Worm (Caenorhabditis elegans) whole organism, late embryonic: Measurements from ENCODE around the gene F44D12.19.

Source experiments
- T23F11.4 ChIP-seq: fragments of 200-800 bp; sonication (Bioruptor generic); optimal IDR thresholded peaks from 2 replicates; lab custom pipeline; 2018; ENCODE audit warnings: mild to moderate bottlenecking, missing genetic modification characterization, missing compliant biosample characterization
- ceh-31 ChIP-seq: sonication (generic microtip); optimal IDR thresholded peaks from 2 replicates; lab custom pipeline; 2016; ENCODE audit warnings: missing genetic modification characterization, missing compliant biosample characterization
- ets-4 ChIP-seq: sonication (generic microtip); optimal IDR thresholded peaks from 2 replicates; lab custom pipeline; 2016; ENCODE audit warnings: missing genetic modification characterization, missing compliant biosample characterization
- fkh-10 ChIP-seq: fragments of 150-350 bp; optimal IDR thresholded peaks from 2 replicates; lab custom pipeline; 2014; ENCODE audit warnings: missing biosample characterization, missing genetic modification reagents, missing genetic modification characterization
- unc-3 ChIP-seq, 2 experiments: fragments of 200-800 bp in 1 of 2; sonication (Bioruptor generic) in 1 of 2; sonication (generic microtip) in 1 of 2; conservative IDR thresholded peaks in 1 of 2; optimal IDR thresholded peaks in 1 of 2; 2 replicates each; pipeline versions ENCODE4 v1.3.6 to Lab custom; 2016 to 2022; ENCODE audit warnings: missing compliant biosample characterization in 2 of 2, missing genetic modification characterization in 2 of 2, missing genetic modification reagents in 1 of 2
- unc-42 ChIP-seq: sonication (generic microtip); optimal IDR thresholded peaks from 2 replicates; lab custom pipeline; 2016; ENCODE audit warnings: missing genotype, missing genetic modification characterization, missing compliant biosample characterization
- unc-55 ChIP-seq: sonication (generic microtip); optimal IDR thresholded peaks from 2 replicates; lab custom pipeline; 2017; ENCODE audit warnings: missing biosample characterization, missing genetic modification reagents, missing genetic modification characterization

DNA sequence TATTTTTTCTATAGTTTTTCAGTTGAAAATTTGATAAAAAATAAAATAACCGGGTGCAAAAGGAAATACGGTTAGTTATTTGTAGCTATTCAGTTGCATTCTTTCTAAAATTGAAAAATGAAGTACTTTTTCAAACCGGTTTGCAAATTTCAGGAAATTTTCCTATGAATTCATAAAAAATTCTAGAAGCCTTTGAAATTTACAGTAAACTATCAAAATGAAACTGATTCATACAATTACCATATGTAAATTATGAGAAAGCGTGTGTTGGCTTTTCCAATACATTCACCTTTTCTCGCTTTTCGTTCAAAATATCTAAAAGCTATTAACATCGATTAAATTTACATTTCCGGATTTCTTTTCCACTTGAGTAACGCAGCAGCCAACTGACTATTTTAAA lies 4.4 kb upstream of the F44D12.19 start, which contains the start of gene ent-7:
- no peak for TF ChIP-seq T23F11.4 (GFP tag; lab: Kevin White, UChicago)
- no peak for TF ChIP-seq unc-42 (tag; lab: Kevin White, UChicago)
- TF ChIP-seq unc-3 (GFP tag; conservative IDR thresholded peaks at IDR 0.05; lab: Robert Waterston, UW) = no peak
- TF ChIP-seq unc-3 (tag; optimal IDR thresholded peaks at IDR 0.05; lab: Kevin White, UChicago) = no peak
- no peak for TF ChIP-seq fkh-10 (GFP tag; lab: Kevin White, UChicago)
- TF ChIP-seq ets-4 (tag; lab: Kevin White, UChicago) = no peak
- TF ChIP-seq ceh-31 (tag; lab: Kevin White, UChicago) = no peak
- TF ChIP-seq unc-55 (GFP tag; lab: Kevin White, UChicago) = no peak
